Fruit fly (Drosophila melanogaster): Measurements from ENCODE around the gene mah.

Gene mah

dm6 chr3R:24962470-24962869, 15.0 kb downstream of the mah start (continued):
- TF ChIP-seq sens (GFP tag) (peak; percentile 95), gt (GFP tag; IDR thresholded peaks at IDR 0.05) (no peak), HmgD (GFP tag; optimal IDR thresholded peaks at IDR 0.05) (no peak), ham (GFP tag; IDR thresholded peaks at IDR 0.05) (no peak), CG1233 (GFP tag; optimal IDR thresholded peaks at IDR 0.05) (no peak)

dm6 chr3R:24965403-24965802, 18.0 kb downstream of the mah start:
- TF ChIP-seq sens (GFP tag) (peak; percentile 28), CG11398 (GFP tag; optimal IDR thresholded peaks at IDR 0.05) (no peak), ttk (GFP tag; IDR thresholded peaks at IDR 0.05) (no peak), usp (GFP tag; optimal IDR thresholded peaks at IDR 0.05) (no peak), en (GFP tag; optimal IDR thresholded peaks at IDR 0.05) (no peak), CG6689 (GFP tag; IDR thresholded peaks at IDR 0.05) (no peak)

- TF ChIP-seq D19A (tag; optimal IDR thresholded peaks at IDR 0.05) (peak; percentile 12), dimm (GFP tag; IDR thresholded peaks at IDR 0.05) (no peak)
These were observed 19.1 kb downstream of the mah start for dm6 chr3R:24966578-24966977.

dm6 chr3R:24968015-24968414, 20.6 kb downstream of the mah start:
- TF ChIP-seq Blimp-1 (GFP tag; optimal IDR thresholded peaks at IDR 0.05) (peak; percentile 96), luna (GFP tag; optimal IDR thresholded peaks at IDR 0.05) (no peak), toy (GFP tag; IDR thresholded peaks at IDR 0.05) (no peak), hb (GFP tag; IDR thresholded peaks at IDR 0.05; ENCODE audit: partially characterized antibody) (no peak)

- no peak for TF ChIP-seq unc-4 (GFP tag; IDR thresholded peaks at IDR 0.05; ENCODE audit: partially characterized antibody)
- TF ChIP-seq CG4707 (GFP tag; optimal IDR thresholded peaks at IDR 0.05): no peak
- no peak for TF ChIP-seq NfI (GFP tag; optimal IDR thresholded peaks at IDR 0.05)
These were observed 21.5 kb downstream of the mah start for dm6 chr3R:24968888-24969287.

- TF ChIP-seq bsh (GFP tag; optimal IDR thresholded peaks at IDR 0.05) (peak in 1 of 2 experiments; percentile 56), Ets65A (GFP tag) (peak; percentile 73), CG12071 (GFP tag; optimal IDR thresholded peaks at IDR 0.05) (no peak)
These were observed 23.1 kb downstream of the mah start for dm6 chr3R:24970323-24971067.

- TF ChIP-seq Oaz (GFP tag; IDR thresholded peaks at IDR 0.05) (no peak), nom (GFP tag; optimal IDR thresholded peaks at IDR 0.05) (peak; percentile 73), D19A (tag; optimal IDR thresholded peaks at IDR 0.05) (peak; percentile 36), nmo (GFP tag; optimal IDR thresholded peaks at IDR 0.05) (peak; percentile 10), sima (GFP tag; optimal IDR thresholded peaks at IDR 0.05) (no peak), Ets65A (GFP tag) (no peak), CG10979 (tag; optimal IDR thresholded peaks at IDR 0.05) (peak; percentile 13), Opbp (GFP tag; IDR thresholded peaks at IDR 0.05; ENCODE audit: partially characterized antibody) (no peak), CG3163 (GFP tag; optimal IDR thresholded peaks at IDR 0.05) (no peak), Drgx (GFP tag; IDR thresholded peaks at IDR 0.05) (peak; percentile 91), nau (GFP tag; optimal IDR thresholded peaks at IDR 0.05) (no peak), bsh (GFP tag; optimal IDR thresholded peaks at IDR 0.05) (peak in 1 of 2 experiments; percentile 92)
These were observed 27.5 kb downstream of the mah start for dm6 chr3R:24974762-24975432.

Measured in whole organism, embryonic.